Fruit fly (Drosophila melanogaster) whole organism, embryonic: Measurements from ENCODE around the gene Vago.

Source experiments
- Atf6 ChIP-seq: fragments of 200-800 bp; sonication (Bioruptor generic); IDR thresholded peaks from 2 replicates; pipeline ENCODE4 v1.3.6; 2022; ENCODE audit warnings: missing biosample characterization, missing genetic modification characterization
- B-H1 ChIP-seq: fragments of 200-800 bp; sonication (Bioruptor generic); IDR thresholded peaks from 3 replicates; pipeline ENCODE4 v1.3.6; 2022; ENCODE audit warnings: missing biosample characterization, missing genetic modification characterization
- B-H2 ChIP-seq: fragments of 200-800 bp; sonication (Bioruptor generic); optimal IDR thresholded peaks from 2 replicates; lab custom pipeline; 2018; ENCODE audit warnings: missing biosample characterization, mild to moderate bottlenecking, missing genetic modification characterization
- CG10543 ChIP-seq: fragments of 200-800 bp; sonication (Bioruptor generic); optimal IDR thresholded peaks from 3 replicates; lab custom pipeline; 2017; ENCODE audit warnings: missing biosample characterization, mild to moderate bottlenecking, missing genetic modification characterization, moderate library complexity
- CG1603 ChIP-seq: fragments of 200-800 bp; sonication (Bioruptor generic); optimal IDR thresholded peaks from 2 replicates; lab custom pipeline; 2019; ENCODE audit warnings: missing biosample characterization, mild to moderate bottlenecking, missing genetic modification characterization, moderate library complexity
- CG16815 ChIP-seq: fragments of 200-800 bp; sonication (Bioruptor generic); optimal IDR thresholded peaks from 3 replicates; lab custom pipeline; 2017; ENCODE audit warnings: missing biosample characterization, mild to moderate bottlenecking, missing genetic modification characterization
- CG17568 ChIP-seq: fragments of 200-800 bp; sonication (Bioruptor generic); optimal IDR thresholded peaks from 2 replicates; lab custom pipeline; 2018; ENCODE audit warnings: missing biosample characterization, mild to moderate bottlenecking, missing genetic modification characterization, moderate library complexity
- CG18619 ChIP-seq: fragments of 200-800 bp; sonication (Bioruptor generic); optimal IDR thresholded peaks from 3 replicates; lab custom pipeline; 2017; ENCODE audit warnings: missing biosample characterization, mild to moderate bottlenecking, missing genetic modification characterization
- CG2129 ChIP-seq: fragments of 200-800 bp; sonication (Bioruptor generic); IDR thresholded peaks from 2 replicates; pipeline ENCODE4 v1.3.6; 2022; ENCODE audit warnings: missing biosample characterization, missing genetic modification characterization; ENCODE audit not compliant: partially characterized antibody
- CG33557 ChIP-seq: fragments of 200-800 bp; sonication (Bioruptor generic); optimal IDR thresholded peaks from 2 replicates; lab custom pipeline; 2019; ENCODE audit warnings: missing biosample characterization, mild to moderate bottlenecking, missing genetic modification characterization, moderate library complexity
- CG3838 ChIP-seq: fragments of 200-800 bp; sonication (Bioruptor generic); optimal IDR thresholded peaks from 3 replicates; lab custom pipeline; 2016; ENCODE audit warnings: missing biosample characterization, missing genetic modification characterization
- CG4360 ChIP-seq: fragments of 200-800 bp; sonication (Bioruptor generic); IDR thresholded peaks from 2 replicates; pipeline ENCODE4 v1.3.6; 2022; ENCODE audit warnings: missing biosample characterization, missing genetic modification characterization
- CG8290 ChIP-seq, 3 experiments: fragments of 200-800 bp; sonication (Bioruptor generic); optimal IDR thresholded peaks; 2 replicates each; lab custom pipeline; 2016 to 2019; ENCODE audit warnings: missing biosample characterization in 3 of 3, missing genetic modification characterization in 3 of 3, mild to moderate bottlenecking in 2 of 3, moderate library complexity in 1 of 3
- CG8388 ChIP-seq: fragments of 200-800 bp; sonication (Bioruptor generic); optimal IDR thresholded peaks from 2 replicates; lab custom pipeline; 2019; ENCODE audit warnings: missing biosample characterization, mild to moderate bottlenecking, missing genetic modification characterization, moderate library complexity
- CoRest ChIP-seq: fragments of 200-800 bp; sonication (Bioruptor generic); optimal IDR thresholded peaks from 3 replicates; lab custom pipeline; 2018; ENCODE audit warnings: missing biosample characterization, mild to moderate bottlenecking, missing genetic modification characterization, moderate library complexity
- Dip2 ChIP-seq: fragments of 200-800 bp; sonication (Bioruptor generic); IDR thresholded peaks from 2 replicates; pipeline ENCODE4 v1.3.6; 2022; ENCODE audit warnings: missing biosample characterization, missing genetic modification characterization
- Dll ChIP-seq: fragments of 200-800 bp; sonication (Bioruptor generic); IDR thresholded peaks from 4 replicates; pipeline ENCODE4 v1.3.6; 2022; ENCODE audit warnings: missing biosample characterization, missing genetic modification characterization; ENCODE audit not compliant: partially characterized antibody
- Fer1 ChIP-seq: fragments of 200-800 bp; sonication (Bioruptor generic); optimal IDR thresholded peaks from 2 replicates; lab custom pipeline; 2017; ENCODE audit warnings: missing biosample characterization, mild to moderate bottlenecking, missing genetic modification characterization
- HLH54F ChIP-seq: fragments of 200-800 bp; sonication (Bioruptor generic); optimal IDR thresholded peaks from 3 replicates; lab custom pipeline; 2016; ENCODE audit warnings: missing biosample characterization, missing genetic modification characterization
- HmgZ ChIP-seq: fragments of 200-800 bp; sonication (Bioruptor generic); optimal IDR thresholded peaks from 2 replicates; lab custom pipeline; 2018; ENCODE audit warnings: missing biosample characterization, mild to moderate bottlenecking, missing genetic modification characterization
- Lhr ChIP-seq: fragments of 200-800 bp; sonication (Bioruptor generic); optimal IDR thresholded peaks from 3 replicates; lab custom pipeline; 2017; ENCODE audit warnings: mild to moderate bottlenecking, missing biosample characterization, missing genetic modification reagents, missing genetic modification characterization
- Mrtf ChIP-seq: fragments of 200-800 bp; sonication (Bioruptor generic); IDR thresholded peaks from 3 replicates; pipeline ENCODE4 v1.3.6; 2022; ENCODE audit warnings: missing biosample characterization, missing genetic modification characterization
- NC2α ChIP-seq: fragments of 200-800 bp; sonication (Bioruptor generic); optimal IDR thresholded peaks from 2 replicates; lab custom pipeline; 2016; ENCODE audit warnings: missing biosample characterization, missing genetic modification characterization
- Pdp1 ChIP-seq, 2 experiments: fragments of 200-800 bp; sonication (Bioruptor generic); optimal IDR thresholded peaks; 3 replicates each; lab custom pipeline; 2016; ENCODE audit warnings: missing biosample characterization in 2 of 2, missing genetic modification characterization in 2 of 2, mild to moderate bottlenecking in 1 of 2, moderate library complexity in 1 of 2
- Sox102F ChIP-seq: fragments of 200-800 bp; sonication (Bioruptor generic); optimal IDR thresholded peaks from 2 replicates; lab custom pipeline; 2018; ENCODE audit warnings: missing biosample characterization, mild to moderate bottlenecking, missing genetic modification characterization, moderate library complexity
- Sry-δ ChIP-seq: fragments of 200-800 bp; sonication (Bioruptor generic); optimal IDR thresholded peaks from 2 replicates; lab custom pipeline; 2016; ENCODE audit warnings: missing biosample characterization, missing genetic modification characterization
- Taf1 ChIP-seq: fragments of 200-800 bp; sonication (Bioruptor generic); IDR thresholded peaks from 2 replicates; pipeline ENCODE4 v1.3.6; 2022; ENCODE audit warnings: missing biosample characterization, missing genetic modification characterization
- Trl ChIP-seq, 3 experiments: fragments of >200 bp in 2 of 3; fragments of 200-800 bp in 1 of 3; sonication (Bioruptor generic) in 1 of 3; optimal IDR thresholded peaks; 2 replicates in 1 of 3; 3 replicates in 2 of 3; lab custom pipeline; 2016 to 2017; ENCODE audit warnings: missing biosample characterization in 1 of 3, missing genetic modification characterization in 1 of 3
- bcd ChIP-seq: fragments of 200-800 bp; sonication (Bioruptor generic); optimal IDR thresholded peaks from 2 replicates; lab custom pipeline; 2017; ENCODE audit warnings: missing biosample characterization, mild to moderate bottlenecking, missing genetic modification characterization
- da ChIP-seq: fragments of 200-800 bp; sonication (Bioruptor generic); optimal IDR thresholded peaks from 2 replicates; lab custom pipeline; 2016; ENCODE audit warnings: missing biosample characterization, missing genetic modification characterization
- dmrt99B ChIP-seq: fragments of 200-800 bp; sonication (Bioruptor generic); optimal IDR thresholded peaks from 2 replicates; lab custom pipeline; 2018; ENCODE audit warnings: missing biosample characterization, mild to moderate bottlenecking, missing genetic modification characterization, moderate library complexity
- kah ChIP-seq: fragments of 200-800 bp; sonication (Bioruptor generic); optimal IDR thresholded peaks from 2 replicates; lab custom pipeline; 2018; ENCODE audit warnings: missing biosample characterization, mild to moderate bottlenecking, missing genetic modification characterization
- knrl ChIP-seq: fragments of 200-800 bp; sonication (Bioruptor generic); IDR thresholded peaks from 3 replicates; pipeline ENCODE4 v1.3.6; 2022; ENCODE audit warnings: missing biosample characterization, missing genetic modification characterization; ENCODE audit not compliant: partially characterized antibody
- lilli ChIP-seq: fragments of 200-800 bp; sonication (Bioruptor generic); optimal IDR thresholded peaks from 3 replicates; lab custom pipeline; 2016; ENCODE audit warnings: missing biosample characterization, missing genetic modification characterization
- lmd ChIP-seq: fragments of 200-800 bp; sonication (Bioruptor generic); IDR thresholded peaks from 2 replicates; pipeline ENCODE4 v1.3.6; 2022; ENCODE audit warnings: missing biosample characterization, missing genetic modification characterization
- maf-S ChIP-seq: fragments of 200-800 bp; sonication (Bioruptor generic); optimal IDR thresholded peaks from 2 replicates; lab custom pipeline; 2016; ENCODE audit warnings: missing biosample characterization, missing genetic modification characterization
- nerfin-2 ChIP-seq: fragments of 200-800 bp; sonication (Bioruptor generic); IDR thresholded peaks from 2 replicates; pipeline ENCODE4 v1.3.6; 2022; ENCODE audit warnings: missing biosample characterization, missing genetic modification characterization; ENCODE audit not compliant: partially characterized antibody
- nmo ChIP-seq: fragments of 200-800 bp; sonication (Bioruptor generic); optimal IDR thresholded peaks from 2 replicates; lab custom pipeline; 2018; ENCODE audit warnings: missing biosample characterization, mild to moderate bottlenecking, missing genetic modification characterization, moderate library complexity
- pita ChIP-seq: fragments of 200-800 bp; sonication (Bioruptor generic); optimal IDR thresholded peaks from 2 replicates; lab custom pipeline; 2017; ENCODE audit warnings: missing biosample characterization, mild to moderate bottlenecking, missing genetic modification characterization
- pzg ChIP-seq: fragments of 200-800 bp; sonication (Bioruptor generic); optimal IDR thresholded peaks from 3 replicates; lab custom pipeline; 2018; ENCODE audit warnings: missing biosample characterization, mild to moderate bottlenecking, missing genetic modification characterization, moderate library complexity
- row ChIP-seq: fragments of 200-800 bp; sonication (Bioruptor generic); IDR thresholded peaks from 3 replicates; pipeline ENCODE4 v1.3.6; 2022; ENCODE audit warnings: missing biosample characterization, missing genetic modification characterization
- shn ChIP-seq: fragments of 200-800 bp; sonication (Bioruptor generic); optimal IDR thresholded peaks from 3 replicates; lab custom pipeline; 2016; ENCODE audit warnings: missing biosample characterization, missing genetic modification characterization
- slbo ChIP-seq: fragments of 200-800 bp; sonication (Bioruptor generic); IDR thresholded peaks from 2 replicates; pipeline ENCODE4 v1.3.6; 2022; ENCODE audit warnings: missing biosample characterization, missing genetic modification characterization
- sna ChIP-seq: fragments of 200-800 bp; sonication (Bioruptor generic); IDR thresholded peaks from 2 replicates; pipeline ENCODE4 v1.3.6; 2022; ENCODE audit warnings: missing biosample characterization, missing genetic modification characterization; ENCODE audit not compliant: partially characterized antibody
- ssp ChIP-seq: fragments of 200-800 bp; sonication (Bioruptor generic); IDR thresholded peaks from 2 replicates; pipeline ENCODE4 v1.3.6; 2022; ENCODE audit warnings: missing biosample characterization, missing genetic modification characterization
- tna ChIP-seq: fragments of 200-800 bp; sonication (Bioruptor generic); IDR thresholded peaks from 2 replicates; pipeline ENCODE4 v1.3.6; 2022; ENCODE audit warnings: missing biosample characterization, missing genetic modification characterization; ENCODE audit not compliant: partially characterized antibody
- zen2 ChIP-seq: fragments of 200-800 bp; sonication (Bioruptor generic); IDR thresholded peaks from 3 replicates; pipeline ENCODE4 v1.3.6; 2022; ENCODE audit warnings: missing biosample characterization, missing genetic modification characterization; ENCODE audit not compliant: partially characterized antibody
- zf30C ChIP-seq: fragments of 200-800 bp; sonication (Bioruptor generic); optimal IDR thresholded peaks from 3 replicates; lab custom pipeline; 2018; ENCODE audit warnings: missing biosample characterization, mild to moderate bottlenecking, missing genetic modification characterization

The Vago gene

DNA sequence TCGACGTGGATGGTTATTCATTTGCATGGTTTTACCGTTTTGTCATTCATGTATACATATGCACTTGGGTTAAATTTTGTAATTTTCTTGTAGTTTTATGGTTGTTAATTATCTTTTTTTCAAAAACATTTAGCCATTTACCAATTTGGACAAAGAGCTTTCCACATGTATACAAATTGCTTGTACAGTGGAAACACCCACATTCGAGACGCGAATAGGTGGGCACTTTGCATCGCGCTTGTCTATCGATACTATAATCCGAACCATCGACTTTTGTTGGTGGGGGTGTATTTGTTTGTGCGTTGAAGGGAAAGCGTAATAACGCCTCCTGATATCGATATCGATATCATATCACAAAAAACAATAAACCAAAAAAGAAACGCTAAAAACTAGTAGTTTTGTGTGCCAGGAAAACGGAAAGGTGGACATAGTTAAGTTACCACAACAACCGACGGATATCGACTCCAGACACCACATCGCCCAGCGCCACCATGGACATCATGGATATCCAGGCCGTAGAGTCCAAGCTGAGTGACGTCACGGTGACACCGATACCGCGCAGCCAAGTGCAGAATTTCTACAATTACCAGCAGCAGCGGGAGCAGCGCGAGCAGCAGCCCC is 48.6 kb downstream of the Vago start, which contains the start of gene CDK2AP1 (continued):
- TF ChIP-seq CG10543, result no peak
- TF ChIP-seq Lhr (GFP tag; lab: Kevin White, UChicago), result peak; percentile 3
- TF ChIP-seq zen2 (GFP tag; lab: Robert Waterston, UW), result peak; percentile 61
- no peak for TF ChIP-seq B-H1 (GFP tag; lab: Robert Waterston, UW)
- TF ChIP-seq dmrt99B (tag; lab: Kevin White, UChicago), result no peak
- TF ChIP-seq NC2α (GFP tag; lab: Kevin White, UChicago), result no peak
- TF ChIP-seq knrl (GFP tag; lab: Robert Waterston, UW), result peak; percentile 71
- peak; percentile 21 for TF ChIP-seq lilli (GFP tag; lab: Kevin White, UChicago)
- TF ChIP-seq B-H2, result peak; percentile 11
- no peak for TF ChIP-seq CG18619 (GFP tag; lab: Kevin White, UChicago)
- peak; percentile 43 for TF ChIP-seq shn (GFP tag; lab: Kevin White, UChicago)
- no peak for TF ChIP-seq Taf1
- peak; percentile 96 for TF ChIP-seq ssp (GFP tag; lab: Robert Waterston, UW)
- no peak for TF ChIP-seq CG8388 (GFP tag; lab: Kevin White, UChicago)
- TF ChIP-seq Dip2 (GFP tag; lab: Robert Waterston, UW), result no peak
- TF ChIP-seq lmd (GFP tag; lab: Robert Waterston, UW), result no peak
- peak; percentile 19 for TF ChIP-seq CoRest (tag; lab: Kevin White, UChicago)
- no peak for TF ChIP-seq Atf6 (GFP tag; lab: Robert Waterston, UW)
- TF ChIP-seq CG33557 (GFP tag; lab: Kevin White, UChicago), result no peak
- TF ChIP-seq bcd (GFP tag; lab: Kevin White, UChicago), result peak; percentile 38
- peak; percentile 19 for TF ChIP-seq CG8290 (GFP tag; optimal IDR thresholded peaks at IDR 0.05; lab: Kevin White, UChicago)
- TF ChIP-seq CG8290 (tag; optimal IDR thresholded peaks at IDR 0.05; lab: Kevin White, UChicago), result no peak
- TF ChIP-seq CG4360 (GFP tag; lab: Robert Waterston, UW), result no peak
- peak; percentile 72 for TF ChIP-seq nerfin-2 (GFP tag; lab: Robert Waterston, UW)
- peak; percentile 81; the same call in 1 of the 2 replicates for TF ChIP-seq tna (GFP tag; lab: Robert Waterston, UW)
- TF ChIP-seq Trl (optimal IDR thresholded peaks at IDR 0.05; lab: Kevin White, UChicago), result no peak
- no peak for TF ChIP-seq Trl (GFP tag; optimal IDR thresholded peaks at IDR 0.05; lab: Kevin White, UChicago)
- peak; percentile 27; the same call in 1 of the 2 replicates for TF ChIP-seq CG2129 (GFP tag; lab: Robert Waterston, UW)
- TF ChIP-seq Dll (GFP tag; lab: Robert Waterston, UW), result peak; percentile 69; the same call in 3 of the 4 replicates
- peak; percentile 42 for TF ChIP-seq HLH54F
- peak; percentile 20 to 46 for TF ChIP-seq Pdp1 (GFP tag; optimal IDR thresholded peaks at IDR 0.05; lab: Kevin White, UChicago)
- TF ChIP-seq HmgZ, result peak; percentile 39
- peak; percentile 68; the same call in 1 of the 2 replicates for TF ChIP-seq sna (GFP tag; lab: Robert Waterston, UW)
- TF ChIP-seq pzg (GFP tag; lab: Kevin White, UChicago), result peak; percentile 77
- no peak for TF ChIP-seq zf30C (GFP tag; lab: Kevin White, UChicago)
- peak; percentile 81 for TF ChIP-seq Sry-δ
- peak; percentile 55 for TF ChIP-seq slbo
- TF ChIP-seq nmo, result peak; percentile 36
- TF ChIP-seq Mrtf (GFP tag; lab: Robert Waterston, UW), result no peak
- TF ChIP-seq CG17568 (GFP tag; lab: Kevin White, UChicago), result no peak
- TF ChIP-seq row (GFP tag; lab: Robert Waterston, UW), result peak; percentile 77
- no peak for TF ChIP-seq Fer1 (GFP tag; lab: Kevin White, UChicago)
- TF ChIP-seq Sox102F (GFP tag; lab: Kevin White, UChicago), result no peak
- no peak for TF ChIP-seq da (GFP tag; lab: Kevin White, UChicago)
- no peak for TF ChIP-seq kah
- peak; percentile 10 for TF ChIP-seq maf-S (GFP tag; lab: Kevin White, UChicago)
- no peak for TF ChIP-seq CG3838
- no peak for TF ChIP-seq pita (GFP tag; lab: Kevin White, UChicago)
- no peak for TF ChIP-seq CG16815
- TF ChIP-seq CG1603 (tag; lab: Kevin White, UChicago), result peak; percentile 77
